Fruit fly (Drosophila melanogaster) whole organism, pupa: ENCODE data around the gene dpr16.

Experiments used
- CG10348 ChIP-seq: fragments of 200-800 bp; sonication (Bioruptor generic); IDR thresholded peaks from 2 replicates; pipeline ENCODE4 v1.3.6; 2022; ENCODE audit warnings: missing biosample characterization, missing genetic modification characterization
- CG13204 ChIP-seq: fragments of 200-800 bp; sonication (Bioruptor generic); optimal IDR thresholded peaks from 2 replicates; lab custom pipeline; 2018; ENCODE audit warnings: missing biosample characterization, mild to moderate bottlenecking, missing genetic modification characterization, moderate library complexity
- CG15710 ChIP-seq: fragments of 200-800 bp; sonication (Bioruptor generic); optimal IDR thresholded peaks from 2 replicates; lab custom pipeline; 2018; ENCODE audit warnings: missing biosample characterization, mild to moderate bottlenecking, missing genetic modification characterization, moderate library complexity
- CG4496 ChIP-seq: fragments of 200-800 bp; sonication (Bioruptor generic); IDR thresholded peaks from 3 replicates; pipeline ENCODE4 v1.3.6; 2022; ENCODE audit warnings: missing biosample characterization, missing genetic modification characterization
- CG8159 ChIP-seq: fragments of 200-800 bp; sonication (Bioruptor generic); optimal IDR thresholded peaks from 3 replicates; lab custom pipeline; 2018; ENCODE audit warnings: missing biosample characterization, mild to moderate bottlenecking, missing genetic modification characterization, moderate library complexity
- CG9948 ChIP-seq: fragments of 200-800 bp; sonication (Bioruptor generic); optimal IDR thresholded peaks from 2 replicates; lab custom pipeline; 2018; ENCODE audit warnings: missing biosample characterization, mild to moderate bottlenecking, missing genetic modification characterization, moderate library complexity
- D1 ChIP-seq: fragments of 200-800 bp; sonication (Bioruptor generic); optimal IDR thresholded peaks from 2 replicates; lab custom pipeline; 2018; ENCODE audit warnings: missing biosample characterization, mild to moderate bottlenecking, missing genetic modification characterization, moderate library complexity
- EcR ChIP-seq: fragments of 200-800 bp; sonication (Bioruptor generic); optimal IDR thresholded peaks from 3 replicates; lab custom pipeline; 2019; ENCODE audit warnings: missing biosample characterization, missing genetic modification characterization, mild to moderate bottlenecking, moderate library complexity, missing genetic modification reagents
- Ets98B ChIP-seq: fragments of 200-800 bp; sonication (Bioruptor generic); IDR thresholded peaks from 2 replicates; pipeline ENCODE4 v1.3.6; 2022; ENCODE audit warnings: missing biosample characterization, missing genetic modification characterization
- Pif1A ChIP-seq: fragments of 200-800 bp; sonication (Bioruptor generic); optimal IDR thresholded peaks from 3 replicates; lab custom pipeline; 2016; ENCODE audit warnings: missing biosample characterization, missing genetic modification characterization
- fd96Ca ChIP-seq: fragments of 200-800 bp; sonication (Bioruptor generic); IDR thresholded peaks from 3 replicates; pipeline ENCODE4 v1.3.6; 2022; ENCODE audit warnings: missing biosample characterization, missing genetic modification characterization
- gl ChIP-seq: fragments of 200-800 bp; sonication (Bioruptor generic); optimal IDR thresholded peaks from 2 replicates; lab custom pipeline; 2018; ENCODE audit warnings: missing biosample characterization, mild to moderate bottlenecking, missing genetic modification characterization
- rn ChIP-seq: fragments of 200-800 bp; sonication (Bioruptor generic); IDR thresholded peaks from 2 replicates; pipeline ENCODE4 v1.3.6; 2022; ENCODE audit warnings: missing biosample characterization, missing genetic modification characterization

- TF ChIP-seq CG4496 (GFP tag; lab: Robert Waterston, UW), result no peak
- no peak for TF ChIP-seq gl (tag; lab: Kevin White, UChicago)
- TF ChIP-seq CG10348 (GFP tag; lab: Robert Waterston, UW), result no peak
- no peak for TF ChIP-seq Pif1A (GFP tag; lab: Kevin White, UChicago)
- no peak for TF ChIP-seq EcR (GFP tag; lab: Kevin White, UChicago)
- no peak for TF ChIP-seq Ets98B (GFP tag; lab: Robert Waterston, UW)
- no peak for TF ChIP-seq D1 (tag; lab: Kevin White, UChicago)
- TF ChIP-seq fd96Ca, result no peak
- no peak for TF ChIP-seq rn (GFP tag; lab: Robert Waterston, UW)
- TF ChIP-seq CG8159 (tag; lab: Kevin White, UChicago), result no peak
- TF ChIP-seq CG15710, result no peak
- no peak for TF ChIP-seq CG9948
- no peak for TF ChIP-seq CG13204 (GFP tag; lab: Kevin White, UChicago)
Measured at dm6 chr3R:5199581-5199980, 48.9 kb downstream of the dpr16 start.
